Worm (Caenorhabditis elegans): Measurements from ENCODE around the gene F59A6.11.

F59A6.11 gene

DNA sequence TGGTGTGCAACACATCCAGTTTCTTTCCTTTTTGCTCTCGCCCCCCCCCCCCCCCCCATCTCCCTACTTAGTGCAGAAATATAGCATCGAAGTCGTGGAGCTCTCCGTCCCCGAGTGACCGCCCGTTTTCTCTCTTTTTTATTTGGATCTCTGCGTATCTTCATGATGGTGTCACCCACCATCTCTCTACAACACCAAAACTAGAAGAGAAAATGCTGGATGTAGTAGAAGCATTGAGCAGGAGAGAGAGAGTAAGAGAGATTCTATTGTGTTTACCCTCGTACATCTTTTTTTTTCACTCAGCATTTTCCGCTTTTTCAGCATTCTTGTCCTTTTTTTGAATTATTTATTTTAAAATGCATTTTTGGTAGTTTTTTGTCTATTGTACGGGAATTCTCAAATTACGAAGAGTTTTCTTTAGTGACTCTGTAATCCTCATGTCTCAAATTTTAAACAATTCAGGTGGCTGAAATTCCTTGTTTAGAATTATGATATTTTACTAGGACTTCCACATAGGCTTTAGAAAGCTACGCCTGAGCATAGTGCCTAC lies 43.9 kb upstream of the F59A6.11 start:
- TF ChIP-seq aly-2 (tag; optimal IDR thresholded peaks at IDR 0.05) (no peak), nfya-1 (tag; optimal IDR thresholded peaks at IDR 0.05; ENCODE audit: insufficient read depth) (peak; percentile 52), fkh-10 (GFP tag; optimal IDR thresholded peaks at IDR 0.05) (no peak), hmg-11 (tag; optimal IDR thresholded peaks at IDR 0.05) (peak; percentile 55), lin-39 (tag; optimal IDR thresholded peaks at IDR 0.05) (peak; percentile 23), lin-15B (tag; optimal IDR thresholded peaks at IDR 0.05) (peak; percentile 23)

DNA sequence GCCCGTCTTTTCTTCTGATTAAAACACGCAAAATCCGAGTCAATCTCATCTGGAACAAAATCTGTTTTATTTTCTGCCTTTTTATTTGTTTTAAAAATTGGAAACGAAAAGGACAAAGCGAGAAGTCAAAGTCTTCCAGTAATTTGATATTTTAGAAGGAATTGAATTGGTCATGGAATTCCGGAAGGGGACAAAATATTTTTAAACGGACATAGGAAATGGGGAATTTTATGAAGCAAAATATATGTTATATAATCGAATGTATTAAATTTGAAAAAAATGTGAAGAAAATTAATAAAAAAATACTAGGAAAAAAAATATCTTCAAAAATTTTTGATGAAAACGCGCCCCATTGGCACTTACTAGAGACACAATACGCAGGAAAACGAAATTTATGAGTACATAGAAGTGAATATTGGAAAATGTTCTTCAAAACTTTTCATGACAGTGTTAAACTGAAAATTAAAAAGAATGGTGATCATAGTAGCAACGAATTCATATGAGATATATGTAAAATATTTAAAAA lies 42.1 kb upstream of the F59A6.11 start, which contains the start of gene F33G12.7:
F33G12.7 (minus strand) TSS at position 51 of the 526 bp plus-strand sequence.
- TF ChIP-seq pha-4 (tag; optimal IDR thresholded peaks at IDR 0.05) (peak; percentile 5), nhr-76 (tag; optimal IDR thresholded peaks at IDR 0.05) (no peak)

ce11 chrII:5039912-5040311 lies 41.4 kb upstream of the F59A6.11 start, which contains the start of gene golg-2:
golg-2 (minus strand) TSS chrII:5040091.
- TF ChIP-seq hmg-11 (tag; optimal IDR thresholded peaks at IDR 0.05) (peak; percentile 20), nhr-12 (tag; optimal IDR thresholded peaks at IDR 0.05) (no peak), nhr-67 (tag; optimal IDR thresholded peaks at IDR 0.05) (no peak), lin-15B (tag; optimal IDR thresholded peaks at IDR 0.05) (no peak), nhr-11 (tag; optimal IDR thresholded peaks at IDR 0.05) (no peak), jun-1 (tag; optimal IDR thresholded peaks at IDR 0.05) (no peak), ama-1 (optimal IDR thresholded peaks at IDR 0.05) (peak; percentile 47), pha-4 (tag; optimal IDR thresholded peaks at IDR 0.05) (peak; percentile 37), mdl-1 (tag; optimal IDR thresholded peaks at IDR 0.05) (no peak), nfya-1 (tag; optimal IDR thresholded peaks at IDR 0.05; ENCODE audit: insufficient read depth) (peak; percentile 17), skn-1 (tag; optimal IDR thresholded peaks at IDR 0.05) (no peak), daf-12 (tag; optimal IDR thresholded peaks at IDR 0.05) (no peak), eor-1 (tag; optimal IDR thresholded peaks at IDR 0.05) (no peak), mml-1 (tag; optimal IDR thresholded peaks at IDR 0.05) (no peak), nhr-43 (tag; optimal IDR thresholded peaks at IDR 0.05; ENCODE audit: poor library complexity, severe bottlenecking) (no peak), elt-2 (tag; optimal IDR thresholded peaks at IDR 0.05) (peak; percentile 48), elt-1 (tag; optimal IDR thresholded peaks at IDR 0.05) (no peak), snpc-4 (tag; optimal IDR thresholded peaks at IDR 0.05) (no peak), zag-1 (tag; optimal IDR thresholded peaks at IDR 0.05) (no peak), aly-2 (tag; optimal IDR thresholded peaks at IDR 0.05) (no peak), pqm-1 (tag; optimal IDR thresholded peaks at IDR 0.05) (no peak), nhr-28 (tag; optimal IDR thresholded peaks at IDR 0.05) (no peak), nhr-23 (tag; optimal IDR thresholded peaks at IDR 0.05) (no peak), unc-62 (GFP tag; optimal IDR thresholded peaks at IDR 0.05) (no peak)

DNA sequence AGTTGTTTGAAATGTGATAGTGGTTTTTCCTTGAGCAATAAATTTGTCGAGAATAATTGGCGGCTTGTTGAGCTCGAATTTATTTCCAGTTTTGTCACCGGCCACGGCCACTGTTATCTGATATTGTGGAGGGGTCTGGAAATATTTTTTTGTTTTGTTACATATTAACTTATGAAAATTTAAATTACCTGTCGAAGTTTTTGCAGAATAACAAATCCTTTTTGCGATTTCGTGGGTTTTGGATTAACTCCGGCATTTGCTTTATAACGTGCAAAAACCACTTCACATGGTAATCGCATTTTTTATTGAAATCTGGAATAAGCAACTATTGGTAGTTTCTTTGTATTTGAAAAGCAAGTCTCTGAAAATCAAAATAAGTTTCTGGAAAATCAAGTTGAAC lies 37.6 kb upstream of the F59A6.11 start, which contains the start of gene lrr-1:
lrr-1 (minus strand) TSS at position 312 of the 400 bp plus-strand sequence.
- TF ChIP-seq skn-1 (tag; optimal IDR thresholded peaks at IDR 0.05) (no peak), nhr-77 (tag; optimal IDR thresholded peaks at IDR 0.05) (peak; percentile 12), eor-1 (tag; optimal IDR thresholded peaks at IDR 0.05) (no peak), fkh-10 (GFP tag; optimal IDR thresholded peaks at IDR 0.05) (no peak), elt-2 (tag; optimal IDR thresholded peaks at IDR 0.05) (peak; percentile 32)

DNA sequence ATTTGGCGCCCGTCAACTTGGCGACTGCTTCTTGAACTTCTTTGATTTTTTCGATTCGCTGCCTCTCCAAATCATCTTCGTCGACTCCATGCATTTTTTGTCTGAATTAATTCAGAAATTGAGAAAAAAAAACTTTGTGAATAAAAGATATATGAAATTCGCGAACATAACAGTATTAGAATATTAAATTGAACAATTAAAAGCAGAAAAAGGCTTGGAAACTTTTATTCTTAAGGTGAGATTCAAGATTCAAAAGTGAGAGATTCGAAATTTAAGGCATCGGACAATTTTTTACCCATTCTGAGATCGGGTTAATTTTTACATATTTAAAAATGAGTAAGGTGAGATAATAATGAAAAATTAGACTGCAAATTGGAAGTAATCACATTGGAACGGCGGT lies 35.4 kb upstream of the F59A6.11 start, which contains the start of gene F33G12.3:
F33G12.3 (minus strand) TSS at position 101 of the 400 bp plus-strand sequence.
- TF ChIP-seq lin-39 (tag; optimal IDR thresholded peaks at IDR 0.05) = no peak
- TF ChIP-seq nhr-11 (tag; optimal IDR thresholded peaks at IDR 0.05) = no peak
- TF ChIP-seq ZK546.5 (tag; optimal IDR thresholded peaks at IDR 0.05) = no peak
- no peak for TF ChIP-seq hmg-11 (tag; optimal IDR thresholded peaks at IDR 0.05)
- no peak for TF ChIP-seq elt-2 (tag; optimal IDR thresholded peaks at IDR 0.05)
- no peak for TF ChIP-seq fkh-10 (GFP tag; optimal IDR thresholded peaks at IDR 0.05)
- no peak for TF ChIP-seq jun-1 (tag; optimal IDR thresholded peaks at IDR 0.05)
- no peak for TF ChIP-seq pqm-1 (tag; optimal IDR thresholded peaks at IDR 0.05)

DNA sequence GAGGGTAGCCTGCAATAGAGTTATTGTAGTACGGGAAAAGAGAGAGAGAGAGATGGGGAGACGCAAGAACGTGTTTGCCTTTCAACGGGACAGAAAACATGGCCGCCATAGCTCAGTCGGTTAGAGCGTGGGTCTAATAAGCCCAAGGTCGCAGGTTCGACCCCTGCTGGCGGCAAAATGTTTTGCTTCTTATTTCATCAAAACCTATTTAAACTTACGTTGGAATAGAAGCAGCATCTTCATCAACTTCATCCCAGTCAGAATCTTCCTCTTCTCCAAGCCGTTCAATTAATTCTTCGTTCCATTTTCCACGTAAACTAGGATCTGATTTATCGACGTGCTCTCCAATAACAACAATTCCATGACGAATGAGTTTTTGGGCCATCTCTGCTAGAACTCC lies 34.1 kb upstream of the F59A6.11 start:
- TF ChIP-seq snpc-4 (tag; optimal IDR thresholded peaks at IDR 0.05) (peak; percentile 30), hmg-11 (tag; optimal IDR thresholded peaks at IDR 0.05) (peak; percentile 89), nhr-237 (tag; optimal IDR thresholded peaks at IDR 0.05) (no peak), lsy-12 (tag; optimal IDR thresholded peaks at IDR 0.05) (peak; percentile 73), nhr-25 (tag; optimal IDR thresholded peaks at IDR 0.05) (peak; percentile 40), tbx-2 (tag; optimal IDR thresholded peaks at IDR 0.05) (peak; percentile 19), nhr-12 (tag; optimal IDR thresholded peaks at IDR 0.05) (no peak), ztf-4 (tag; optimal IDR thresholded peaks at IDR 0.05) (no peak), jun-1 (tag; optimal IDR thresholded peaks at IDR 0.05) (peak; percentile 35), nhr-77 (tag; optimal IDR thresholded peaks at IDR 0.05) (no peak), nfya-1 (tag; optimal IDR thresholded peaks at IDR 0.05; ENCODE audit: insufficient read depth) (peak; percentile 57), ceh-82 (tag; optimal IDR thresholded peaks at IDR 0.05) (peak; percentile 29), ztf-11 (tag; optimal IDR thresholded peaks at IDR 0.05) (no peak), lin-15B (tag; optimal IDR thresholded peaks at IDR 0.05) (peak; percentile 34), pqm-1 (tag; optimal IDR thresholded peaks at IDR 0.05) (peak; percentile 17), nhr-43 (tag; optimal IDR thresholded peaks at IDR 0.05; ENCODE audit: poor library complexity, severe bottlenecking) (peak; percentile 63), ZK546.5 (tag; optimal IDR thresholded peaks at IDR 0.05) (no peak), pha-4 (tag; optimal IDR thresholded peaks at IDR 0.05) (peak; percentile 38), R02D3.7 (tag; optimal IDR thresholded peaks at IDR 0.05) (peak; percentile 29), lin-39 (tag; optimal IDR thresholded peaks at IDR 0.05) (peak; percentile 58), aly-2 (tag; optimal IDR thresholded peaks at IDR 0.05) (no peak), elt-2 (tag; optimal IDR thresholded peaks at IDR 0.05) (peak; percentile 87), egl-27 (tag; optimal IDR thresholded peaks at IDR 0.05) (peak; percentile 46), mdl-1 (tag; optimal IDR thresholded peaks at IDR 0.05) (no peak)

All from whole organism, L3 larva.